Worm (Caenorhabditis elegans): ENCODE measurements around the gene ddl-3.

DNA sequence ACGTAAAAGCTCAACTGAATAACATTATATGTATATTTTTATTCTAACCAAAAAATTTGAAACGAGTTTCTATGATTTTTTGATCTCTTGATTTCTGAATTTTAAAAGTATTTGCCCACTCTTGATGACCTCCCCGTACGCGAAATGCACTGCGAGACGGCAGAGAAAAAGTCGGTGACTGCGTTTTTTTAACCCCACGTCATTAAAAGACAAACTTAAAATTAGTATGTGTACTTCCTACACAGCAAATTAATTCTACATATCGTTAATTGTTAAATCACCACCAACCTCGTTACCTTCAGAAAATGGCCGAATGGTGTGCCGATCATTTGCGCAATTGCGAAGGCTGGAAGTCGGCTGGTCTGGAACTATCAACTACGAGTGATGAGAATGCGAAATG lies 51.7 kb downstream of the ddl-3 start, which contains the start of gene Y54G11A.4:
- no peak for TF ChIP-seq ccch-3 (GFP tag; optimal IDR thresholded peaks at IDR 0.05)
- no peak for TF ChIP-seq nfya-1 (tag; optimal IDR thresholded peaks at IDR 0.05; ENCODE audit: borderline replicate concordance, insufficient read depth)
- TF ChIP-seq nfyb-1 (GFP tag; IDR thresholded peaks at IDR 0.05): no peak
- no peak for TF ChIP-seq B0019.2 (GFP tag; conservative IDR thresholded peaks at IDR 0.05)
- TF ChIP-seq ztf-18 (tag; optimal IDR thresholded peaks at IDR 0.05): no peak
- no peak for TF ChIP-seq pha-4 (tag; optimal IDR thresholded peaks at IDR 0.05)
- no peak for TF ChIP-seq ama-1 (optimal IDR thresholded peaks at IDR 0.05)
- no peak for TF ChIP-seq ama-1 (GFP tag; optimal IDR thresholded peaks at IDR 0.05)
- TF ChIP-seq ceh-79 (tag; optimal IDR thresholded peaks at IDR 0.05): no peak
- no peak for TF ChIP-seq lag-1 (GFP tag; IDR thresholded peaks at IDR 0.05)

Data from whole organism, young adult.